Worm (Caenorhabditis elegans): Measurements from ENCODE around the gene F37B4.15.

The F37B4.15 gene

ce11 chrV:2849071-2849470, 43.0 kb upstream of the F37B4.15 start, which contains the start of gene ugt-53 (continued):
- TF ChIP-seq zip-11 (GFP tag; IDR thresholded peaks at IDR 0.05) (no peak), mes-2 (tag; optimal IDR thresholded peaks at IDR 0.05; ENCODE audit: poor library complexity, severe bottlenecking) (no peak), skn-1 (tag; optimal IDR thresholded peaks at IDR 0.05) (no peak), dmd-6 (GFP tag; IDR thresholded peaks at IDR 0.05) (peak; percentile 90), dmd-8 (GFP tag; IDR thresholded peaks at IDR 0.05) (no peak), snpc-4 (tag; optimal IDR thresholded peaks at IDR 0.05) (no peak), mdt-29 (GFP tag; IDR thresholded peaks at IDR 0.05) (no peak), duxl-1 (tag; optimal IDR thresholded peaks at IDR 0.05; ENCODE audit: poor library complexity) (no peak), saeg-2 (GFP tag; IDR thresholded peaks at IDR 0.05) (no peak), mep-1 (tag; optimal IDR thresholded peaks at IDR 0.05) (no peak), lin-15B (tag; optimal IDR thresholded peaks at IDR 0.05) (no peak), set-16 (GFP tag; IDR thresholded peaks at IDR 0.05) (no peak), nhr-111 (GFP tag; optimal IDR thresholded peaks at IDR 0.05) (no peak)

ce11 chrV:2855473-2855872, 36.6 kb upstream of the F37B4.15 start, which contains the start of gene srj-57:
Gene srj-57, minus strand, starts transcription at chrV:2855573.
- no peak for TF ChIP-seq madf-9 (GFP tag; conservative IDR thresholded peaks at IDR 0.05)
- TF ChIP-seq ceh-28 (tag; optimal IDR thresholded peaks at IDR 0.05) = no peak
- TF ChIP-seq skn-1 (tag; optimal IDR thresholded peaks at IDR 0.05) = no peak
- no peak for TF ChIP-seq ces-1 (GFP tag; optimal IDR thresholded peaks at IDR 0.05)
- TF ChIP-seq Y75B8A.6 (GFP tag; IDR thresholded peaks at IDR 0.05) = no peak
- TF ChIP-seq duxl-1 (tag; optimal IDR thresholded peaks at IDR 0.05; ENCODE audit: poor library complexity) = no peak
- no peak for TF ChIP-seq madf-5 (GFP tag; IDR thresholded peaks at IDR 0.05)
- TF ChIP-seq R02D3.7 (tag; optimal IDR thresholded peaks at IDR 0.05) = no peak
- no peak for TF ChIP-seq lin-38 (GFP tag; IDR thresholded peaks at IDR 0.05)
- no peak for TF ChIP-seq ceh-62 (tag; optimal IDR thresholded peaks at IDR 0.05)
- no peak for TF ChIP-seq nhr-48 (tag; optimal IDR thresholded peaks at IDR 0.05)
- TF ChIP-seq fkh-10 (GFP tag; optimal IDR thresholded peaks at IDR 0.05) = no peak
- TF ChIP-seq snpc-1.2 (GFP tag; IDR thresholded peaks at IDR 0.05) = no peak
- no peak for TF ChIP-seq aha-1 (tag)

ce11 chrV:2857842-2858241, 34.2 kb upstream of the F37B4.15 start, which contains the start of gene srj-55:
Gene srj-55, minus strand, starts transcription at chrV:2857942.
- no peak for TF ChIP-seq lin-38 (GFP tag; IDR thresholded peaks at IDR 0.05)
- no peak for TF ChIP-seq spr-3 (GFP tag; optimal IDR thresholded peaks at IDR 0.05)
- no peak for TF ChIP-seq F10B5.3 (tag; optimal IDR thresholded peaks at IDR 0.05)
- TF ChIP-seq gei-8 (GFP tag; optimal IDR thresholded peaks at IDR 0.05) = no peak
- TF ChIP-seq D1046.2 (GFP tag; IDR thresholded peaks at IDR 0.05) = no peak
- TF ChIP-seq nhr-6 (tag; optimal IDR thresholded peaks at IDR 0.05) = no peak
- TF ChIP-seq unc-130 (GFP tag; optimal IDR thresholded peaks at IDR 0.05) = no peak
- no peak for TF ChIP-seq nhr-10 (tag; optimal IDR thresholded peaks at IDR 0.05)
- TF ChIP-seq pha-4 (GFP tag; IDR thresholded peaks at IDR 0.05) = no peak
- TF ChIP-seq pha-4 (tag; optimal IDR thresholded peaks at IDR 0.05) = no peak
- TF ChIP-seq lin-1 (GFP tag; IDR thresholded peaks at IDR 0.05) = no peak
- TF ChIP-seq daf-8 (GFP tag; IDR thresholded peaks at IDR 0.05) = no peak
- TF ChIP-seq dmd-6 (GFP tag; IDR thresholded peaks at IDR 0.05) = no peak
- no peak for TF ChIP-seq rbr-2 (tag; optimal IDR thresholded peaks at IDR 0.05)
- no peak for TF ChIP-seq mep-1 (tag; optimal IDR thresholded peaks at IDR 0.05)
- no peak for TF ChIP-seq ZK337.2 (GFP tag; IDR thresholded peaks at IDR 0.05)
- no peak for TF ChIP-seq tag-97 (GFP tag; IDR thresholded peaks at IDR 0.05)
- TF ChIP-seq ceh-32 (tag; optimal IDR thresholded peaks at IDR 0.05; ENCODE audit: poor library complexity) = no peak
- no peak for TF ChIP-seq nhr-111 (GFP tag; optimal IDR thresholded peaks at IDR 0.05)
- no peak for TF ChIP-seq zip-2 (tag; optimal IDR thresholded peaks at IDR 0.05)
